Fruit fly (Drosophila melanogaster) whole organism, larva: ENCODE data around the gene kuz.

ENCODE experiments used
- noc ChIP-seq: fragments of 200-800 bp; sonication (Bioruptor generic); optimal IDR thresholded peaks from 3 replicates; lab custom pipeline; 2019; ENCODE audit warnings: missing biosample characterization, mild to moderate bottlenecking, missing genetic modification characterization, moderate library complexity

The kuz gene

dm6 chr2L:13555397-13555796 is 5.5 kb downstream of the kuz start:
- no peak for TF ChIP-seq noc

- TF ChIP-seq noc = no peak
Observed at dm6 chr2L:13568938-13569337, 19.0 kb downstream of the kuz start.

- TF ChIP-seq noc = no peak
Observed at dm6 chr2L:13570016-13570415, 20.1 kb downstream of the kuz start.

dm6 chr2L:13570982-13571426 is 21.1 kb downstream of the kuz start:
- TF ChIP-seq noc = no peak

dm6 chr2L:13571791-13572451 is 22.0 kb downstream of the kuz start:
- TF ChIP-seq noc = no peak

dm6 chr2L:13586655-13587054 is 36.7 kb downstream of the kuz start:
- TF ChIP-seq noc = no peak

- no peak for TF ChIP-seq noc
Observed at dm6 chr2L:13591393-13591792, 41.5 kb downstream of the kuz start.

- no peak for TF ChIP-seq noc
Observed at dm6 chr2L:13597136-13597615, 47.2 kb downstream of the kuz start, which contains the start of gene CG9254. CG9254 (minus strand) TSS chr2L:13597186.

- TF ChIP-seq noc = no peak
Observed at dm6 chr2L:13611860-13612259, 61.9 kb downstream of the kuz start.

dm6 chr2L:13613720-13614119 is 63.8 kb downstream of the kuz start:
- TF ChIP-seq noc = no peak

- TF ChIP-seq noc = no peak
Observed at dm6 chr2L:13615617-13616016, 65.7 kb downstream of the kuz start.

dm6 chr2L:13629943-13630342 is 80.0 kb downstream of the kuz start:
- no peak for TF ChIP-seq noc

- no peak for TF ChIP-seq noc
Observed at dm6 chr2L:13640502-13640949, 90.6 kb downstream of the kuz start.

dm6 chr2L:13641046-13641445 is 91.1 kb downstream of the kuz start:
- no peak for TF ChIP-seq noc

dm6 chr2L:13641887-13642826 is 92.2 kb downstream of the kuz start, which contains the start of gene ics:
ics (minus strand) TSS chr2L:13642602.
- TF ChIP-seq noc = no peak

- no peak for TF ChIP-seq noc
Observed at dm6 chr2L:13665025-13665881, 115.3 kb downstream of the kuz start, which contains the start of gene CG18507. CG18507 (plus strand) TSS chr2L:13665525.
